Worm (Caenorhabditis elegans): ENCODE data around the gene vha-8.

The vha-8 gene

ce11 chrIV:6795529-6795928 is 4.7 kb downstream of the vha-8 start, which contains the start of the genes C17H12.3 and C17H12.12:
TSS of gene C17H12.3 (minus strand) at chrIV:6795629.
TSS of gene C17H12.12 (plus strand) at chrIV:6795924.
- TF ChIP-seq zfp-3 (GFP tag; conservative IDR thresholded peaks at IDR 0.05): no peak
- TF ChIP-seq lin-29 (GFP tag; IDR thresholded peaks at IDR 0.05): no peak
- no peak for TF ChIP-seq mdl-1 (tag; optimal IDR thresholded peaks at IDR 0.05)
- TF ChIP-seq snpc-4 (tag; optimal IDR thresholded peaks at IDR 0.05): no peak
- TF ChIP-seq lin-1 (GFP tag; IDR thresholded peaks at IDR 0.05): no peak
- TF ChIP-seq lin-15B (tag; optimal IDR thresholded peaks at IDR 0.05): no peak
- TF ChIP-seq unc-62 (GFP tag; optimal IDR thresholded peaks at IDR 0.05 in 1 of 2): no peak
- no peak for TF ChIP-seq unc-62 (tag; optimal IDR thresholded peaks at IDR 0.05)
- no peak for TF ChIP-seq hmg-1.1 (GFP tag; IDR thresholded peaks at IDR 0.05)
- TF ChIP-seq nhr-111 (GFP tag; optimal IDR thresholded peaks at IDR 0.05): no peak
- TF ChIP-seq D1046.2 (GFP tag; IDR thresholded peaks at IDR 0.05): no peak
- TF ChIP-seq tag-97 (GFP tag; IDR thresholded peaks at IDR 0.05): no peak
- TF ChIP-seq mes-2 (tag; optimal IDR thresholded peaks at IDR 0.05; ENCODE audit: poor library complexity, severe bottlenecking): no peak
- no peak for TF ChIP-seq madf-9 (GFP tag; conservative IDR thresholded peaks at IDR 0.05)
- no peak for TF ChIP-seq lin-13 (GFP tag; optimal IDR thresholded peaks at IDR 0.05)
- TF ChIP-seq hlh-30 (tag; optimal IDR thresholded peaks at IDR 0.05; ENCODE audit: insufficient read depth): no peak
- no peak for TF ChIP-seq mdt-29 (GFP tag; IDR thresholded peaks at IDR 0.05)
- no peak for TF ChIP-seq dmd-9 (GFP tag; IDR thresholded peaks at IDR 0.05)

DNA sequence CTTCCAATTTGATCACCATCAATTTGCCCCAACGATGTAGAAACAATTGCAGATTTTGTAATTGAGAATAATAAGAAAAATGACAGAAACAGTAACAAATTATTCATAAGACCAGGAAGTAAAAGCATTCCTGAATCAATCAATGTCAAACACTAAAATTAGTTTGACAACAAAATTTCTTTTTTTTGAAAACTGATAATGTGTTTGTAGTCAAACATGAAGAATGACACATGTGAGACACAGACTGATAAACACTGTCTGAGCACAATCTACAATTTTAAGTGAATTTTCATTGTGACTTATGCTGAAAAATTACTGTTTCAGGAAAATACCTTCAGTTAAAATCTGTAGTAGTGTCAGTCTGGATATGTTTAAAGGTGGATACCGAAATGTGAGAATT is 11.3 kb downstream of the vha-8 start, which contains the start of the genes cest-4 and C17H12.11:
Gene cest-4, minus strand, starts transcription at position 206 of the 400 bp plus-strand sequence.
Gene C17H12.11, plus strand, starts transcription at position 256 of the 400 bp plus-strand sequence.
- TF ChIP-seq hlh-30 (tag; optimal IDR thresholded peaks at IDR 0.05; ENCODE audit: insufficient read depth): no peak
- TF ChIP-seq vab-7 (GFP tag; IDR thresholded peaks at IDR 0.05): no peak
- no peak for TF ChIP-seq jun-1 (tag; optimal IDR thresholded peaks at IDR 0.05)
- TF ChIP-seq zip-2 (tag; optimal IDR thresholded peaks at IDR 0.05): no peak
- TF ChIP-seq F44E2.7 (GFP tag; IDR thresholded peaks at IDR 0.05): no peak
- TF ChIP-seq madf-9 (GFP tag; conservative IDR thresholded peaks at IDR 0.05): no peak
- TF ChIP-seq lin-13 (GFP tag; optimal IDR thresholded peaks at IDR 0.05): no peak
- no peak for TF ChIP-seq F10B5.3 (tag; optimal IDR thresholded peaks at IDR 0.05)
- no peak for TF ChIP-seq ZK337.2 (GFP tag; IDR thresholded peaks at IDR 0.05)
- TF ChIP-seq ama-1 (optimal IDR thresholded peaks at IDR 0.05): no peak
- no peak for TF ChIP-seq pha-4 (GFP tag; IDR thresholded peaks at IDR 0.05)
- TF ChIP-seq pha-4 (tag; optimal IDR thresholded peaks at IDR 0.05): no peak
- no peak for TF ChIP-seq Y48G9A.11 (GFP tag; IDR thresholded peaks at IDR 0.05)
- TF ChIP-seq Y5F2A.4 (GFP tag; optimal IDR thresholded peaks at IDR 0.05): no peak
- no peak for TF ChIP-seq ceh-44 (GFP tag; IDR thresholded peaks at IDR 0.05)
- TF ChIP-seq F37D6.2 (tag; optimal IDR thresholded peaks at IDR 0.05): no peak
- TF ChIP-seq attf-4 (tag; optimal IDR thresholded peaks at IDR 0.05): no peak
- no peak for TF ChIP-seq nhr-76 (tag; optimal IDR thresholded peaks at IDR 0.05)
- no peak for TF ChIP-seq F49E8.2 (tag; optimal IDR thresholded peaks at IDR 0.05; ENCODE audit: borderline replicate concordance)
- peak; percentile 71 for TF ChIP-seq nhr-77 (tag; optimal IDR thresholded peaks at IDR 0.05)
- TF ChIP-seq cey-2 (tag; optimal IDR thresholded peaks at IDR 0.05; ENCODE audit: borderline replicate concordance, insufficient read depth): no peak
- TF ChIP-seq zip-11 (GFP tag; IDR thresholded peaks at IDR 0.05): no peak
- TF ChIP-seq lsy-2 (tag; optimal IDR thresholded peaks at IDR 0.05): no peak
- no peak for TF ChIP-seq zag-1 (tag; optimal IDR thresholded peaks at IDR 0.05)
- no peak for TF ChIP-seq daf-19 (GFP tag; conservative IDR thresholded peaks at IDR 0.05)
- no peak for TF ChIP-seq lin-15B (tag; optimal IDR thresholded peaks at IDR 0.05)
- no peak for TF ChIP-seq lin-39 (tag; optimal IDR thresholded peaks at IDR 0.05)
- TF ChIP-seq spr-3 (GFP tag; optimal IDR thresholded peaks at IDR 0.05): no peak
- no peak for TF ChIP-seq spr-1 (tag; optimal IDR thresholded peaks at IDR 0.05)
- no peak for TF ChIP-seq mxl-2 (GFP tag; conservative IDR thresholded peaks at IDR 0.05)
- TF ChIP-seq dve-1 (tag; optimal IDR thresholded peaks at IDR 0.05; ENCODE audit: insufficient read depth): peak; percentile 79
- TF ChIP-seq rbr-2 (tag; optimal IDR thresholded peaks at IDR 0.05): no peak
- TF ChIP-seq lin-29 (GFP tag; IDR thresholded peaks at IDR 0.05): no peak
- TF ChIP-seq ceh-62 (tag; optimal IDR thresholded peaks at IDR 0.05): no peak
- TF ChIP-seq nhr-102 (tag; optimal IDR thresholded peaks at IDR 0.05): no peak
- TF ChIP-seq lim-7 (GFP tag; IDR thresholded peaks at IDR 0.05): no peak
- TF ChIP-seq lir-3 (tag; optimal IDR thresholded peaks at IDR 0.05): no peak
- TF ChIP-seq daf-12 (tag; optimal IDR thresholded peaks at IDR 0.05): no peak

Data from whole organism, L4 larva.